Worm (Caenorhabditis elegans) whole organism, L3 larva: Measurements from ENCODE around the gene str-76.
"Not testable (repeated sequence)": the region's sequence is repeated elsewhere in the genome, so short reads cannot be mapped to it uniquely, and the experiment has no call there.

Experiments used
- ceh-82 ChIP-seq: fragments of 150-350 bp; optimal IDR thresholded peaks from 2 replicates; lab custom pipeline; 2014; ENCODE audit warnings: missing biosample characterization, missing genetic modification characterization
- egl-5 ChIP-seq: fragments of 150-350 bp; optimal IDR thresholded peaks from 2 replicates; lab custom pipeline; 2017; ENCODE audit warnings: missing biosample characterization, missing genetic modification reagents, missing genetic modification characterization, inconsistent platforms
- eor-1 ChIP-seq, 2 experiments: fragments of 150-350 bp; optimal IDR thresholded peaks; 2 replicates each; lab custom pipeline; 2014 to 2018; ENCODE audit warnings: missing biosample characterization in 2 of 2, missing genetic modification characterization in 2 of 2
- hmg-11 ChIP-seq: sonication (generic microtip); optimal IDR thresholded peaks from 2 replicates; lab custom pipeline; 2016; ENCODE audit warnings: missing genetic modification characterization, missing compliant biosample characterization
- mml-1 ChIP-seq: fragments of 150-350 bp; sonication (generic microtip); optimal IDR thresholded peaks from 3 replicates; lab custom pipeline; 2014; ENCODE audit warnings: missing biosample characterization, missing genetic modification characterization
- nhr-12 ChIP-seq: fragments of 150-350 bp; optimal IDR thresholded peaks from 2 replicates; lab custom pipeline; 2014; ENCODE audit warnings: missing biosample characterization, missing genetic modification characterization
- nhr-77 ChIP-seq: fragments of 150-350 bp; optimal IDR thresholded peaks from 2 replicates; lab custom pipeline; 2014; ENCODE audit warnings: missing biosample characterization, missing genetic modification characterization
- snpc-4 ChIP-seq: fragments of 150-350 bp; optimal IDR thresholded peaks from 2 replicates; lab custom pipeline; 2014; ENCODE audit warnings: missing biosample characterization, missing genetic modification characterization
- ztf-11 ChIP-seq: fragments of 150-350 bp; optimal IDR thresholded peaks from 2 replicates; lab custom pipeline; 2014; ENCODE audit warnings: missing biosample characterization, missing genetic modification characterization

Gene str-76

ce11 chrV:2515493-2515892 lies at the start of gene str-76:
str-76 (minus strand) TSS chrV:2515593.
- TF ChIP-seq egl-5 (tag; lab: Kevin White, UChicago); eor-1 (tag; optimal IDR thresholded peaks at IDR 0.05; lab: Kevin White, UChicago); nhr-12 (tag; lab: Kevin White, UChicago): not testable (repeated sequence)

- TF ChIP-seq mml-1; nhr-77 (tag; lab: Kevin White, UChicago); ceh-82 (tag; lab: Kevin White, UChicago): not testable (repeated sequence)
Measured at ce11 chrV:2561390-2561789, 46.0 kb upstream of the str-76 start, which contains the start of gene gst-10. gst-10 (plus strand) TSS chrV:2561690.

- TF ChIP-seq snpc-4, ztf-11, hmg-11 (tag; lab: Kevin White, UChicago): not testable (repeated sequence)
- TF ChIP-seq, all 47 proteins: peak for 0; not testable (repeated sequence) for 47
Measured at ce11 chrV:2536309-2536708, 20.9 kb upstream of the str-76 start, which contains the start of gene Y45G12C.10. Y45G12C.10 (minus strand) TSS chrV:2536409.
